Fruit fly (Drosophila melanogaster): ENCODE measurements around the gene chm.

chm gene

DNA sequence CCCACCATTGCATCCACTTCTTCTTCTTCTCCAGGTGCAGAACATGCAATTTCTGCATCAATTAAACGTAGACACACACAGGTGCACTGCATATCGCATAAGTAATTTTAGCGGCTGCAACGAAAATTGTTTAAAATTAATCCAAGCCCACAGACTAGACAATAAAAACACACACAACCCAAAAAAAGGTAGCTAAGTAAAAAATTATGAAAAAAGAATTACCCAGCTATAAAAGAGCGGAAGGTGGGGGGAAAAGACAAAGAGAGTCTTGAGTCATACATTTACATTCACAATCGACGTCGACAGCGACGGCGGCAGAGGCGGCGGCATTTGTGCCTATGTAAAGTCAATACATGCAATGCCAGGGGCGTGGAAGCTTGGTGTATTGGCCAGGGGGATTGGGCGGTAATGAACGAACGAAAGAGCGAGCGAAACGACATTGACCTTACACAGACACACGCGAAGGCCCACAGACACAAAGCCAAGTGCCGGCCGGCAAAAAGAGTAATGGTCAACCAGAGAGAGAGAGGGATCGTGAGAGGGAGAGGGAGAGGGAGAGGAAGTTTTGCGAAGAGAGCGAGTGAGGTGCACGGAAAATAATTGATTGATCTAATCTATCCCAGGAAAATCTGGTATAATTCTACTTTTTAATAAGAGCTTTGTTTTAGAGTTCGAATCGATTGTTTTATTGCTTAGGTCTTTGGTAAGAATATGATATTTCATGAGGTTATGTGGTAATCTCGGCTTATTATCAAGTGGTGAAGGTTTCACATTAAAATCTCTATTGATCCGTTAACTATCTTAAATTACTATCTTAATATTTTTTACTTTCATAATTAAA is 6.2 kb downstream of the chm start (continued):
- TF ChIP-seq HHEX (GFP tag; optimal IDR thresholded peaks at IDR 0.05) (no peak), CG34224 (GFP tag; IDR thresholded peaks at IDR 0.05; ENCODE audit: partially characterized antibody) (no peak), CG13123 (GFP tag; optimal IDR thresholded peaks at IDR 0.05) (no peak), gro (GFP tag; optimal IDR thresholded peaks at IDR 0.05) (no peak), crol (GFP tag; IDR thresholded peaks at IDR 0.05) (peak; percentile 84), CG2120 (GFP tag; optimal IDR thresholded peaks at IDR 0.05) (no peak), chm (GFP tag; IDR thresholded peaks at IDR 0.05) (peak; percentile 63; the same call in 1 of the 2 replicates), mirr (GFP tag; optimal IDR thresholded peaks at IDR 0.05) (no peak), Hr78 (GFP tag; optimal IDR thresholded peaks at IDR 0.05) (peak in 1 of 2 experiments; percentile 87), Trl (optimal IDR thresholded peaks at IDR 0.05) (peak; percentile 83 to 84), Trl (GFP tag; optimal IDR thresholded peaks at IDR 0.05) (no peak), br (optimal IDR thresholded peaks at IDR 0.05) (no peak), corto (GFP tag; optimal IDR thresholded peaks at IDR 0.05) (peak; percentile 43), Bteb2 (GFP tag; optimal IDR thresholded peaks at IDR 0.05) (no peak), Hr51 (GFP tag; optimal IDR thresholded peaks at IDR 0.05) (no peak), pum (GFP tag; optimal IDR thresholded peaks at IDR 0.05) (no peak), CG15601 (tag; optimal IDR thresholded peaks at IDR 0.05) (no peak), bsh (GFP tag; optimal IDR thresholded peaks at IDR 0.05) (peak in 1 of 2 experiments; percentile 85), CG13775 (GFP tag; optimal IDR thresholded peaks at IDR 0.05) (no peak), disco-r (GFP tag; optimal IDR thresholded peaks at IDR 0.05) (no peak), tgo (GFP tag; IDR thresholded peaks at IDR 0.05) (0 out of 3 replicates have a peak, but pooled peaks have one; percentile 14), CG7372 (GFP tag; IDR thresholded peaks at IDR 0.05) (no peak), CG3163 (GFP tag; optimal IDR thresholded peaks at IDR 0.05) (peak; percentile 46), MBD-R2 (GFP tag; IDR thresholded peaks at IDR 0.05) (no peak), CG14050 (GFP tag; IDR thresholded peaks at IDR 0.05) (no peak), Taf1 (GFP tag; IDR thresholded peaks at IDR 0.05) (no peak), CG8290 (GFP tag; optimal IDR thresholded peaks at IDR 0.05) (no peak), CG8290 (tag; optimal IDR thresholded peaks at IDR 0.05) (peak in 1 of 2 experiments; percentile 20), ash1 (GFP tag; optimal IDR thresholded peaks at IDR 0.05) (no peak), fd96Cb (tag; optimal IDR thresholded peaks at IDR 0.05) (no peak)

DNA sequence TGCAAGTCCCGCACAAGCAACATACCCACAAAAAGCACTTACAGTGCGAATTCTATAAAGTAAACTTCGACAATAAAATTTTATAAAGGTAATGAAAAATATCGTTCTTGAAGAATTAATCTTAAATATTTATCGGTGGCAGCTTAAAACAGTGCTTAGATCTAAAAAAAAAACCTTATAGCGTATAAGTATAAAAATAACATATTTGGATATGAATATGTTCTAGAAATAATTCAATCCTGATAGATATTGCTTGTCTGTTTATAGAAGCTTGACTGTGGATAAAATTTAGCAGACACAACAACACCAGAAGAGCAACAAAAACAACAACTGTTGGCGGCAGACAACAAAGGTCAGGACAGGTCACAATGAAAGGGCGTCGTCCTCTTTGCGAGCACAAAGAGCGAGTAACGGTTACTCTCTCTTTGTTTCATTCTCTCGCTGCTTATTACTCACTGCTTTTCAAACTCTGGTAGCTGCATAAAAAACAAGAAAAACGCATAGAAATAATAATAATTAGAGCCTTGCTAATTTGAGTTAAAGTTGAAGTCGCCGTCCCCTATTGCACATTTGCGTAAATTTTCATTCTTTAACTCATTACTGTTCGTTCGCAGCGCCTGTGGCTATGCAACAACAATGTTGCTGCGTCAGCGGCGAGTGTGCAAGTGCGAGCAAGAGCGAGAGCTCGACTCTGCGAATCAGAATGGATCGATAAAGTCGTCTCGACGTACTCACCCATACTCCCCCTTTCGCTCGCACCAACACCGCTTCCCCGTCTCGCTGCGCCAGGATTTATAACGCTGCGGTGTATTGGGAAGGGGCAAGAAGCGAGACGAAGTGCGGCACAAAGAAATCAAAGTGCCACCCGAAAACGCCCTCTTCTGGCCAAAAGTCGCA is 7.4 kb downstream of the chm start:
- TF ChIP-seq Fer1 (GFP tag; optimal IDR thresholded peaks at IDR 0.05) (peak; percentile 12), Ssrp (tag; optimal IDR thresholded peaks at IDR 0.05) (peak; percentile 17), lab (GFP tag; optimal IDR thresholded peaks at IDR 0.05) (peak; percentile 22), CG4707 (GFP tag; optimal IDR thresholded peaks at IDR 0.05) (no peak), Rfx (GFP tag; IDR thresholded peaks at IDR 0.05) (peak; percentile 26; the same call in 1 of the 2 replicates), PHDP (tag; optimal IDR thresholded peaks at IDR 0.05) (peak; percentile 36), ken (GFP tag; IDR thresholded peaks at IDR 0.05) (no peak), Bgb (GFP tag; IDR thresholded peaks at IDR 0.05; ENCODE audit: partially characterized antibody) (no peak), nmo (GFP tag; optimal IDR thresholded peaks at IDR 0.05) (peak; percentile 16), CG13424 (tag; optimal IDR thresholded peaks at IDR 0.05) (peak; percentile 48), CG7963 (GFP tag; IDR thresholded peaks at IDR 0.05; ENCODE audit: partially characterized antibody) (no peak), zen2 (GFP tag; IDR thresholded peaks at IDR 0.05; ENCODE audit: partially characterized antibody) (0 out of 3 replicates have a peak, but pooled peaks have one; percentile 35), bsh (GFP tag; optimal IDR thresholded peaks at IDR 0.05) (peak in 1 of 2 experiments; percentile 43), CG9932 (GFP tag; IDR thresholded peaks at IDR 0.05) (peak; percentile 28), Sry-δ (GFP tag; optimal IDR thresholded peaks at IDR 0.05) (no peak), CG17385 (GFP tag; optimal IDR thresholded peaks at IDR 0.05) (peak; percentile 32), CG10267 (tag; optimal IDR thresholded peaks at IDR 0.05) (peak; percentile 0), Jarid2 (GFP tag; optimal IDR thresholded peaks at IDR 0.05) (no peak), CG7839 (tag; optimal IDR thresholded peaks at IDR 0.05) (peak; percentile 38)

Measured in whole organism, embryonic.